Worm (Caenorhabditis elegans) whole organism, L4 larva: ENCODE data around the gene W09H1.3.
A peak's percentile ranks its signal among the peaks of the same experiment; 100 is the strongest.

Source experiments
- F10B5.3 ChIP-seq: sonication (generic microtip); optimal IDR thresholded peaks from 2 replicates; lab custom pipeline; 2016; ENCODE audit warnings: mild to moderate bottlenecking, missing genetic modification characterization, missing compliant biosample characterization
- F26F4.8 ChIP-seq: fragments of 200-800 bp; sonication (Bioruptor generic); conservative IDR thresholded peaks from 2 replicates; pipeline ENCODE4 v1.3.6; 2022; ENCODE audit warnings: missing genetic modification characterization, missing compliant biosample characterization
- F44E2.7 ChIP-seq: fragments of 200-800 bp; sonication (Bioruptor generic); IDR thresholded peaks from 2 replicates; pipeline ENCODE4 v2.1.2; 2022; ENCODE audit warnings: missing genetic modification characterization, missing compliant biosample characterization
- T20F7.1 ChIP-seq: fragments of 200-800 bp; sonication (Bioruptor generic); optimal IDR thresholded peaks from 2 replicates; lab custom pipeline; 2018; ENCODE audit warnings: mild to moderate bottlenecking, missing genetic modification characterization, missing compliant biosample characterization
- T26A8.4 ChIP-seq: fragments of 200-800 bp; sonication (Bioruptor generic); IDR thresholded peaks from 2 replicates; pipeline ENCODE4 v1.3.6; 2022; ENCODE audit warnings: missing genetic modification characterization, missing compliant biosample characterization
- Y48G9A.11 ChIP-seq: fragments of 200-800 bp; sonication (Bioruptor generic); IDR thresholded peaks from 2 replicates; pipeline ENCODE4 v1.3.6; 2022; ENCODE audit warnings: missing genetic modification reagents, missing genetic modification characterization, missing compliant biosample characterization
- ZK337.2 ChIP-seq: fragments of 200-800 bp; sonication (Bioruptor generic); IDR thresholded peaks from 2 replicates; pipeline ENCODE4 v1.3.6; 2022; ENCODE audit warnings: missing genetic modification reagents, missing genetic modification characterization, missing compliant biosample characterization
- ZK546.5 ChIP-seq, 2 experiments: sonication (generic microtip); optimal IDR thresholded peaks; 2 replicates each; lab custom pipeline; 2017; ENCODE audit warnings: missing biosample characterization in 2 of 2, missing genetic modification characterization in 2 of 2
- aha-1 ChIP-seq: fragments of 150-350 bp; peaks from one replicate; lab custom pipeline; 2014; ENCODE audit warnings: missing biosample characterization, missing genetic modification characterization
- aly-2 ChIP-seq: sonication (generic microtip); optimal IDR thresholded peaks from 2 replicates; lab custom pipeline; 2018; ENCODE audit warnings: missing biosample characterization, missing genetic modification characterization
- arid-1 ChIP-seq: fragments of 200-800 bp; sonication (Bioruptor generic); conservative IDR thresholded peaks from 2 replicates; pipeline ENCODE4 v1.3.6; 2022; ENCODE audit warnings: missing genetic modification reagents, missing genetic modification characterization, missing compliant biosample characterization
- ceh-28 ChIP-seq: fragments of 150-350 bp; optimal IDR thresholded peaks from 2 replicates; lab custom pipeline; 2014; ENCODE audit warnings: missing biosample characterization, missing genetic modification reagents, missing genetic modification characterization
- ceh-32 ChIP-seq: sonication (generic microtip); optimal IDR thresholded peaks from 2 replicates; lab custom pipeline; 2016; ENCODE audit warnings: mild to moderate bottlenecking, missing genetic modification characterization, missing compliant biosample characterization; ENCODE audit not compliant: poor library complexity
- ceh-44 ChIP-seq: fragments of 200-800 bp; sonication (Bioruptor generic); IDR thresholded peaks from 2 replicates; pipeline ENCODE4 v1.3.6; 2022; ENCODE audit warnings: missing genetic modification reagents, missing genetic modification characterization, missing compliant biosample characterization
- daf-16 ChIP-seq, 3 experiments: sonication (generic microtip); optimal IDR thresholded peaks; 2 replicates each; lab custom pipeline; 2016 to 2017; ENCODE audit warnings: missing genetic modification characterization in 3 of 3, missing genetic modification reagents in 3 of 3, mild to moderate bottlenecking in 2 of 3, missing compliant biosample characterization in 2 of 3, missing biosample characterization in 1 of 3, moderate library complexity in 1 of 3
- dmd-6 ChIP-seq: fragments of 200-800 bp; sonication (Bioruptor generic); IDR thresholded peaks from 2 replicates; pipeline ENCODE4 v1.3.6; 2022; ENCODE audit warnings: missing genetic modification reagents, missing genetic modification characterization, missing compliant biosample characterization
- dve-1 ChIP-seq: sonication (generic microtip); optimal IDR thresholded peaks from 2 replicates; lab custom pipeline; 2017; ENCODE audit warnings: antibody characterized with exemption, mild to moderate bottlenecking, missing genetic modification characterization, missing compliant biosample characterization; ENCODE audit not compliant: insufficient read depth
- egl-27 ChIP-seq: sonication (generic microtip); optimal IDR thresholded peaks from 3 replicates; lab custom pipeline; 2017; ENCODE audit warnings: missing biosample characterization, missing genetic modification reagents, missing genetic modification characterization
- egl-43 ChIP-seq: fragments of 200-800 bp; sonication (Bioruptor generic); IDR thresholded peaks from 2 replicates; pipeline ENCODE4 v1.3.6; 2022; ENCODE audit warnings: missing genetic modification reagents, missing genetic modification characterization, missing compliant biosample characterization
- hlh-11 ChIP-seq: fragments of 200-800 bp; sonication (Bioruptor generic); optimal IDR thresholded peaks from 2 replicates; lab custom pipeline; 2018; ENCODE audit warnings: mild to moderate bottlenecking, missing genetic modification characterization, missing compliant biosample characterization
- hlh-30 ChIP-seq: sonication (generic microtip); optimal IDR thresholded peaks from 2 replicates; lab custom pipeline; 2017; ENCODE audit warnings: antibody characterized with exemption, mild to moderate bottlenecking, missing genetic modification characterization, missing compliant biosample characterization; ENCODE audit not compliant: insufficient read depth
- jun-1 ChIP-seq: fragments of 150-350 bp; optimal IDR thresholded peaks from 2 replicates; lab custom pipeline; 2014; ENCODE audit warnings: missing biosample characterization, missing genetic modification reagents, missing genetic modification characterization
- lin-1 ChIP-seq: fragments of 200-800 bp; sonication (Bioruptor generic); IDR thresholded peaks from 2 replicates; pipeline ENCODE4 v1.3.6; 2022; ENCODE audit warnings: missing genetic modification reagents, missing genetic modification characterization, missing compliant biosample characterization
- lin-13 ChIP-seq: fragments of 150-350 bp; optimal IDR thresholded peaks from 2 replicates; lab custom pipeline; 2014; ENCODE audit warnings: missing biosample characterization, missing genetic modification reagents, missing genetic modification characterization
- lin-38 ChIP-seq: fragments of 200-800 bp; sonication (Bioruptor generic); IDR thresholded peaks from 2 replicates; pipeline ENCODE4 v1.3.6; 2022; ENCODE audit warnings: missing genetic modification reagents, missing genetic modification characterization, missing compliant biosample characterization
- lin-39 ChIP-seq: fragments of 150-350 bp; optimal IDR thresholded peaks from 2 replicates; lab custom pipeline; 2014; ENCODE audit warnings: missing biosample characterization, missing genetic modification reagents, missing genetic modification characterization
- lir-3 ChIP-seq: sonication (generic microtip); optimal IDR thresholded peaks from 2 replicates; lab custom pipeline; 2016; ENCODE audit warnings: mild to moderate bottlenecking, missing genetic modification characterization, missing compliant biosample characterization
- lsy-2 ChIP-seq, 2 experiments: fragments of 150-350 bp in 1 of 2; sonication (generic microtip) in 1 of 2; optimal IDR thresholded peaks; 2 replicates each; lab custom pipeline; 2014 to 2017; ENCODE audit warnings: missing biosample characterization in 2 of 2, missing genetic modification characterization in 2 of 2
- mdl-1 ChIP-seq, 2 experiments: fragments of 150-350 bp in 1 of 2; sonication (generic microtip) in 1 of 2; optimal IDR thresholded peaks; 2 replicates each; lab custom pipeline; 2014 to 2017; ENCODE audit warnings: missing biosample characterization in 2 of 2, missing genetic modification characterization in 2 of 2
- mep-1 ChIP-seq: fragments of 150-350 bp; sonication (generic microtip); optimal IDR thresholded peaks from 3 replicates; lab custom pipeline; 2014; ENCODE audit warnings: missing biosample characterization, missing genetic modification characterization
- mes-2 ChIP-seq: sonication (generic microtip); optimal IDR thresholded peaks from 2 replicates; lab custom pipeline; 2016; ENCODE audit warnings: missing genotype, mild to moderate bottlenecking, missing genetic modification characterization, missing compliant biosample characterization; ENCODE audit not compliant: poor library complexity, severe bottlenecking
- mxl-3 ChIP-seq: fragments of 200-800 bp; sonication (Bioruptor generic); optimal IDR thresholded peaks from 2 replicates; lab custom pipeline; 2018; ENCODE audit warnings: mild to moderate bottlenecking, missing genetic modification characterization, missing compliant biosample characterization
- nhr-102 ChIP-seq: sonication (generic microtip); optimal IDR thresholded peaks from 2 replicates; lab custom pipeline; 2016; ENCODE audit warnings: mild to moderate bottlenecking, missing genetic modification characterization, moderate library complexity, missing compliant biosample characterization
- nhr-111 ChIP-seq: fragments of 200-800 bp; sonication (Bioruptor generic); optimal IDR thresholded peaks from 2 replicates; lab custom pipeline; 2018; ENCODE audit warnings: mild to moderate bottlenecking, missing genetic modification characterization, missing compliant biosample characterization
- nhr-28 ChIP-seq: fragments of 150-350 bp; optimal IDR thresholded peaks from 2 replicates; lab custom pipeline; 2014; ENCODE audit warnings: missing biosample characterization, missing genetic modification characterization
- nhr-77 ChIP-seq: fragments of 150-350 bp; optimal IDR thresholded peaks from 2 replicates; lab custom pipeline; 2014; ENCODE audit warnings: missing biosample characterization, missing genetic modification characterization
- saeg-2 ChIP-seq: fragments of 200-800 bp; sonication (Bioruptor generic); IDR thresholded peaks from 2 replicates; pipeline ENCODE4 v1.3.6; 2022; ENCODE audit warnings: missing genetic modification reagents, missing genetic modification characterization, missing compliant biosample characterization
- snpc-1.2 ChIP-seq: fragments of 200-800 bp; sonication (Bioruptor generic); IDR thresholded peaks from 2 replicates; pipeline ENCODE4 v1.3.6; 2022; ENCODE audit warnings: missing genetic modification reagents, missing genetic modification characterization, missing compliant biosample characterization
- snpc-4 ChIP-seq: fragments of 150-350 bp; optimal IDR thresholded peaks from 2 replicates; lab custom pipeline; 2014; ENCODE audit warnings: missing biosample characterization, missing genetic modification characterization
- spr-3 ChIP-seq: fragments of 200-800 bp; sonication (Bioruptor generic); optimal IDR thresholded peaks from 2 replicates; lab custom pipeline; 2018; ENCODE audit warnings: mild to moderate bottlenecking, missing genetic modification characterization, missing compliant biosample characterization
- tra-1 ChIP-seq: fragments of 200-800 bp; sonication (Bioruptor generic); IDR thresholded peaks from 2 replicates; pipeline ENCODE4 v1.3.6; 2022; ENCODE audit warnings: missing genetic modification reagents, missing genetic modification characterization, missing compliant biosample characterization
- unc-130 ChIP-seq: sonication (generic microtip); optimal IDR thresholded peaks from 2 replicates; lab custom pipeline; 2016; ENCODE audit warnings: missing genetic modification reagents, missing genetic modification characterization, missing compliant biosample characterization
- unc-39 ChIP-seq: sonication (generic microtip); optimal IDR thresholded peaks from 2 replicates; lab custom pipeline; 2017; ENCODE audit warnings: missing biosample characterization, missing genetic modification characterization
- unc-62 ChIP-seq, 3 experiments: fragments of 150-350 bp in 1 of 3; sonication (generic microtip); optimal IDR thresholded peaks in 2 of 3; peaks in 1 of 3; 1 replicate in 1 of 3; 2 replicates in 2 of 3; lab custom pipeline; 2014 to 2017; ENCODE audit warnings: missing biosample characterization in 3 of 3, missing genetic modification characterization in 3 of 3, missing genetic modification reagents in 3 of 3, missing genotype in 1 of 3
- zag-1 ChIP-seq: fragments of 150-350 bp; optimal IDR thresholded peaks from 2 replicates; lab custom pipeline; 2014; ENCODE audit warnings: missing biosample characterization, missing genetic modification characterization
- zip-11 ChIP-seq: fragments of 200-800 bp; sonication (Bioruptor generic); IDR thresholded peaks from 2 replicates; pipeline ENCODE4 v1.3.6; 2022; ENCODE audit warnings: missing genetic modification characterization, missing compliant biosample characterization
- zip-2 ChIP-seq: fragments of 150-350 bp; optimal IDR thresholded peaks from 2 replicates; lab custom pipeline; 2014; ENCODE audit warnings: missing biosample characterization, missing genetic modification characterization

The W09H1.3 gene

ce11 chrII:13198845-13199244 is 14.6 kb downstream of the W09H1.3 start:
- TF ChIP-seq aha-1 (tag; lab: Kevin White, UChicago) (peak; percentile 46), lin-39 (tag; lab: Kevin White, UChicago) (no peak), lsy-2 (tag; optimal IDR thresholded peaks at IDR 0.05; lab: Kevin White, UChicago) (peak in 1 of 2 experiments; percentile 5), lin-1 (no peak), dve-1 (tag; lab: Kevin White, UChicago) (peak; percentile 25), nhr-28 (no peak), mes-2 (tag; lab: Kevin White, UChicago) (peak; percentile 44), T20F7.1 (GFP tag; lab: Kevin White, UChicago) (peak; percentile 53), ZK337.2 (GFP tag; lab: Robert Waterston, UW) (no peak), Y48G9A.11 (GFP tag; lab: Robert Waterston, UW) (peak; percentile 31; the same call in 1 of the 2 replicates), mep-1 (peak; percentile 14), unc-62 (GFP tag; optimal IDR thresholded peaks at IDR 0.05 in 1 of 2; lab: Kevin White, UChicago) (peak in 1 of 2 experiments; percentile 61), unc-62 (tag; optimal IDR thresholded peaks at IDR 0.05; lab: Kevin White, UChicago) (no peak), ceh-32 (tag; lab: Kevin White, UChicago) (no peak), lin-38 (GFP tag; lab: Robert Waterston, UW) (0 out of 2 replicates have a peak, but pooled peaks have one; percentile 19), ceh-28 (tag; lab: Kevin White, UChicago) (no peak)

- peak; percentile 60 for TF ChIP-seq hlh-11 (tag; lab: Kevin White, UChicago)
- peak; percentile 80 for TF ChIP-seq F10B5.3 (tag; lab: Kevin White, UChicago)
- peak; percentile 16 for TF ChIP-seq snpc-4 (tag; lab: Kevin White, UChicago)
- TF ChIP-seq mdl-1 (tag; optimal IDR thresholded peaks at IDR 0.05; lab: Kevin White, UChicago): peak in 1 of 2 experiments; percentile 37
- no peak for TF ChIP-seq F44E2.7 (GFP tag; lab: Robert Waterston, UW)
- no peak for TF ChIP-seq aly-2
- peak; percentile 69 for TF ChIP-seq T26A8.4 (GFP tag; lab: Robert Waterston, UW)
- TF ChIP-seq nhr-102 (tag; lab: Kevin White, UChicago): peak; percentile 61
- TF ChIP-seq zip-11 (GFP tag; lab: Robert Waterston, UW): no peak
- peak in 1 of 2 experiments; percentile 15 for TF ChIP-seq daf-16 (GFP tag; optimal IDR thresholded peaks at IDR 0.05; lab: Kevin White, UChicago)
- TF ChIP-seq daf-16 (tag; optimal IDR thresholded peaks at IDR 0.05; lab: Kevin White, UChicago): peak; percentile 65
- TF ChIP-seq zip-2: peak; percentile 70
- TF ChIP-seq lin-13 (GFP tag; lab: Kevin White, UChicago): peak; percentile 43
- TF ChIP-seq tra-1 (GFP tag; lab: Robert Waterston, UW): 0 out of 2 replicates have a peak, but pooled peaks have one; percentile 37
- peak; percentile 54 for TF ChIP-seq lir-3 (tag; lab: Kevin White, UChicago)
- no peak for TF ChIP-seq saeg-2 (GFP tag; lab: Robert Waterston, UW)
- TF ChIP-seq spr-3 (GFP tag; lab: Kevin White, UChicago): peak; percentile 20
- peak; percentile 30 for TF ChIP-seq nhr-111 (GFP tag; lab: Kevin White, UChicago)
- peak in 1 of 2 experiments; percentile 69 for TF ChIP-seq unc-62 (GFP tag; optimal IDR thresholded peaks at IDR 0.05 in 1 of 2; lab: Kevin White, UChicago)
- no peak for TF ChIP-seq unc-62 (tag; optimal IDR thresholded peaks at IDR 0.05; lab: Kevin White, UChicago)
- TF ChIP-seq zag-1 (tag; lab: Kevin White, UChicago): no peak
- TF ChIP-seq nhr-77 (tag; lab: Kevin White, UChicago): peak; percentile 54
- TF ChIP-seq jun-1: peak; percentile 55
- no peak for TF ChIP-seq ZK546.5 (tag; optimal IDR thresholded peaks at IDR 0.05; lab: Kevin White, UChicago)
- no peak for TF ChIP-seq F26F4.8
- peak; percentile 36 for TF ChIP-seq hlh-30 (tag; lab: Kevin White, UChicago)
- no peak for TF ChIP-seq unc-39 (tag; lab: Kevin White, UChicago)
- TF ChIP-seq lsy-2 (tag; optimal IDR thresholded peaks at IDR 0.05; lab: Kevin White, UChicago): peak; percentile 18 to 82
- no peak for TF ChIP-seq lin-39 (tag; lab: Kevin White, UChicago)
- TF ChIP-seq dmd-6 (GFP tag; lab: Robert Waterston, UW): peak; percentile 38
- no peak for TF ChIP-seq mxl-3 (GFP tag; lab: Kevin White, UChicago)
- no peak for TF ChIP-seq ceh-44 (GFP tag; lab: Robert Waterston, UW)
- TF ChIP-seq unc-130 (GFP tag; lab: Kevin White, UChicago): peak; percentile 83
- TF ChIP-seq snpc-1.2 (GFP tag; lab: Robert Waterston, UW): 0 out of 2 replicates have a peak, but pooled peaks have one; percentile 17
- 0 out of 2 replicates have a peak, but pooled peaks have one; percentile 38 for TF ChIP-seq egl-43 (GFP tag; lab: Robert Waterston, UW)
- TF ChIP-seq egl-27 (tag; lab: Kevin White, UChicago): no peak
- TF ChIP-seq arid-1 (GFP tag; lab: Robert Waterston, UW): peak; percentile 65; the same call in 1 of the 2 replicates
Observed at ce11 chrII:13199674-13200215, 15.5 kb downstream of the W09H1.3 start, which contains the start of gene btf-1. Gene btf-1 (plus strand): TSS chrII:13200165.
